Fruit fly (Drosophila melanogaster): ENCODE data around the gene SNF4Agamma.
A peak's percentile ranks its signal among the peaks of the same experiment; 100 is the strongest.

The SNF4Agamma gene

dm6 chr3R:21205680-21206326, 65.3 kb downstream of the SNF4Agamma start:
- TF ChIP-seq CG8301 (tag; optimal IDR thresholded peaks at IDR 0.05) (peak; percentile 85), CG9948 (tag; optimal IDR thresholded peaks at IDR 0.05) (peak; percentile 69), rn (GFP tag; IDR thresholded peaks at IDR 0.05) (peak; percentile 81), CG13204 (GFP tag; optimal IDR thresholded peaks at IDR 0.05) (peak; percentile 99), Ets98B (GFP tag; IDR thresholded peaks at IDR 0.05) (peak; percentile 86), CG14655 (GFP tag; optimal IDR thresholded peaks at IDR 0.05) (peak; percentile 92), CG17806 (tag; optimal IDR thresholded peaks at IDR 0.05) (peak; percentile 73), Pif1A (GFP tag; optimal IDR thresholded peaks at IDR 0.05) (peak; percentile 83), CG15710 (tag; optimal IDR thresholded peaks at IDR 0.05) (peak; percentile 70), CG34367 (tag; optimal IDR thresholded peaks at IDR 0.05) (peak; percentile 51), CG12605 (GFP tag; IDR thresholded peaks at IDR 0.05) (peak; percentile 70), EcR (GFP tag; optimal IDR thresholded peaks at IDR 0.05) (peak; percentile 99), gl (tag; optimal IDR thresholded peaks at IDR 0.05) (no peak), CG8159 (tag; optimal IDR thresholded peaks at IDR 0.05) (no peak), CG10348 (GFP tag; IDR thresholded peaks at IDR 0.05) (peak; percentile 50; the same call in 1 of the 2 replicates), D1 (tag; optimal IDR thresholded peaks at IDR 0.05) (no peak), Snoo (tag; optimal IDR thresholded peaks at IDR 0.05) (peak; percentile 17), fd96Ca (GFP tag; IDR thresholded peaks at IDR 0.05) (peak; percentile 95), Pif1B (GFP tag; optimal IDR thresholded peaks at IDR 0.05) (peak; percentile 47), CG32121 (GFP tag; IDR thresholded peaks at IDR 0.05) (peak; percentile 80), CG4496 (GFP tag; IDR thresholded peaks at IDR 0.05) (peak; percentile 90)

dm6 chr3R:21206327-21206728, 65.8 kb downstream of the SNF4Agamma start:
- TF ChIP-seq CG17806 (tag; optimal IDR thresholded peaks at IDR 0.05) (peak; percentile 18), gl (tag; optimal IDR thresholded peaks at IDR 0.05) (no peak), CG8301 (tag; optimal IDR thresholded peaks at IDR 0.05) (peak; percentile 65), rn (GFP tag; IDR thresholded peaks at IDR 0.05) (0 out of 2 replicates have a peak, but pooled peaks have one; percentile 11), EcR (GFP tag; optimal IDR thresholded peaks at IDR 0.05) (no peak), CG32121 (GFP tag; IDR thresholded peaks at IDR 0.05) (peak; percentile 50), Ets98B (GFP tag; IDR thresholded peaks at IDR 0.05) (peak; percentile 2), Pif1A (GFP tag; optimal IDR thresholded peaks at IDR 0.05) (peak; percentile 14)

- no peak for TF ChIP-seq CG15710 (tag; optimal IDR thresholded peaks at IDR 0.05)
- no peak for TF ChIP-seq CG10348 (GFP tag; IDR thresholded peaks at IDR 0.05)
- TF ChIP-seq fd96Ca (GFP tag; IDR thresholded peaks at IDR 0.05): no peak
- no peak for TF ChIP-seq Pif1B (GFP tag; optimal IDR thresholded peaks at IDR 0.05)
- no peak for TF ChIP-seq D1 (tag; optimal IDR thresholded peaks at IDR 0.05)
- TF ChIP-seq CG34367 (tag; optimal IDR thresholded peaks at IDR 0.05): no peak
- no peak for TF ChIP-seq rn (GFP tag; IDR thresholded peaks at IDR 0.05)
- TF ChIP-seq CG14655 (GFP tag; optimal IDR thresholded peaks at IDR 0.05): no peak
- no peak for TF ChIP-seq Pif1A (GFP tag; optimal IDR thresholded peaks at IDR 0.05)
- no peak for TF ChIP-seq CG9948 (tag; optimal IDR thresholded peaks at IDR 0.05)
- no peak for TF ChIP-seq CG8159 (tag; optimal IDR thresholded peaks at IDR 0.05)
- TF ChIP-seq CG8301 (tag; optimal IDR thresholded peaks at IDR 0.05): no peak
- TF ChIP-seq CG32121 (GFP tag; IDR thresholded peaks at IDR 0.05): no peak
- no peak for TF ChIP-seq CG4496 (GFP tag; IDR thresholded peaks at IDR 0.05)
- TF ChIP-seq CG13204 (GFP tag; optimal IDR thresholded peaks at IDR 0.05): no peak
- TF ChIP-seq CG17806 (tag; optimal IDR thresholded peaks at IDR 0.05): no peak
- no peak for TF ChIP-seq Ets98B (GFP tag; IDR thresholded peaks at IDR 0.05)
- no peak for TF ChIP-seq EcR (GFP tag; optimal IDR thresholded peaks at IDR 0.05)
- TF ChIP-seq Snoo (tag; optimal IDR thresholded peaks at IDR 0.05): no peak
- no peak for TF ChIP-seq gl (tag; optimal IDR thresholded peaks at IDR 0.05)
Measured at dm6 chr3R:21206802-21207238, 66.3 kb downstream of the SNF4Agamma start.

- TF ChIP-seq CG10348 (GFP tag; IDR thresholded peaks at IDR 0.05): no peak
- TF ChIP-seq CG32121 (GFP tag; IDR thresholded peaks at IDR 0.05): no peak
- TF ChIP-seq CG14655 (GFP tag; optimal IDR thresholded peaks at IDR 0.05): no peak
- TF ChIP-seq CG17806 (tag; optimal IDR thresholded peaks at IDR 0.05): no peak
- no peak for TF ChIP-seq Pif1B (GFP tag; optimal IDR thresholded peaks at IDR 0.05)
- TF ChIP-seq gl (tag; optimal IDR thresholded peaks at IDR 0.05): no peak
- TF ChIP-seq CG13204 (GFP tag; optimal IDR thresholded peaks at IDR 0.05): no peak
- TF ChIP-seq EcR (GFP tag; optimal IDR thresholded peaks at IDR 0.05): no peak
- no peak for TF ChIP-seq fd96Ca (GFP tag; IDR thresholded peaks at IDR 0.05)
- no peak for TF ChIP-seq CG15710 (tag; optimal IDR thresholded peaks at IDR 0.05)
- no peak for TF ChIP-seq Pif1A (GFP tag; optimal IDR thresholded peaks at IDR 0.05)
- no peak for TF ChIP-seq CG8301 (tag; optimal IDR thresholded peaks at IDR 0.05)
- TF ChIP-seq D1 (tag; optimal IDR thresholded peaks at IDR 0.05): no peak
Measured at dm6 chr3R:21210081-21210480, 69.5 kb downstream of the SNF4Agamma start.

dm6 chr3R:21214693-21215145, 74.2 kb downstream of the SNF4Agamma start, which contains the start of gene Ddrgk1:
Ddrgk1 (plus strand) TSS chr3R:21215079.
- TF ChIP-seq CG13204 (GFP tag; optimal IDR thresholded peaks at IDR 0.05) (no peak), CG14655 (GFP tag; optimal IDR thresholded peaks at IDR 0.05) (no peak), CG12605 (GFP tag; IDR thresholded peaks at IDR 0.05) (no peak), gl (tag; optimal IDR thresholded peaks at IDR 0.05) (no peak), CG8159 (tag; optimal IDR thresholded peaks at IDR 0.05) (no peak), CG4496 (GFP tag; IDR thresholded peaks at IDR 0.05) (no peak), CG34367 (tag; optimal IDR thresholded peaks at IDR 0.05) (no peak), Pif1B (GFP tag; optimal IDR thresholded peaks at IDR 0.05) (no peak), D1 (tag; optimal IDR thresholded peaks at IDR 0.05) (no peak), Pif1A (GFP tag; optimal IDR thresholded peaks at IDR 0.05) (no peak), fd96Ca (GFP tag; IDR thresholded peaks at IDR 0.05) (no peak), Snoo (tag; optimal IDR thresholded peaks at IDR 0.05) (peak; percentile 12), CG17806 (tag; optimal IDR thresholded peaks at IDR 0.05) (peak; percentile 8), Ets98B (GFP tag; IDR thresholded peaks at IDR 0.05) (no peak), CG15710 (tag; optimal IDR thresholded peaks at IDR 0.05) (no peak), CG8301 (tag; optimal IDR thresholded peaks at IDR 0.05) (no peak), rn (GFP tag; IDR thresholded peaks at IDR 0.05) (no peak), CG10348 (GFP tag; IDR thresholded peaks at IDR 0.05) (no peak), EcR (GFP tag; optimal IDR thresholded peaks at IDR 0.05) (peak; percentile 51), CG9948 (tag; optimal IDR thresholded peaks at IDR 0.05) (no peak), CG32121 (GFP tag; IDR thresholded peaks at IDR 0.05) (peak; percentile 37; the same call in 1 of the 2 replicates)

Data from whole organism, pupa.